Fruit fly (Drosophila melanogaster) whole organism, embryonic: ENCODE data around the gene CG44001.

ENCODE experiments used
- Abd-B ChIP-seq: fragments of 200-800 bp; sonication (Bioruptor generic); optimal IDR thresholded peaks from 2 replicates; lab custom pipeline; 2018; ENCODE audit warnings: missing biosample characterization, mild to moderate bottlenecking, missing genetic modification characterization, moderate library complexity
- BEAF-32 ChIP-seq: fragments of 200-800 bp; sonication (Bioruptor generic); optimal IDR thresholded peaks from 3 replicates; lab custom pipeline; 2017; ENCODE audit warnings: missing biosample characterization, missing genetic modification characterization, mild to moderate bottlenecking, moderate library complexity, missing genetic modification reagents
- C15 ChIP-seq: fragments of 200-800 bp; sonication (Bioruptor generic); IDR thresholded peaks from 3 replicates; pipeline ENCODE4 v1.3.6; 2022; ENCODE audit warnings: missing biosample characterization, missing genetic modification characterization
- CG11504 ChIP-seq: fragments of 200-800 bp; sonication (Bioruptor generic); optimal IDR thresholded peaks from 3 replicates; lab custom pipeline; 2019; ENCODE audit warnings: missing biosample characterization, mild to moderate bottlenecking, missing genetic modification characterization, moderate library complexity
- CG11723 ChIP-seq: fragments of 200-800 bp; sonication (Bioruptor generic); optimal IDR thresholded peaks from 2 replicates; lab custom pipeline; 2017; ENCODE audit warnings: missing biosample characterization, mild to moderate bottlenecking, missing genetic modification characterization
- CG13775 ChIP-seq: fragments of 200-800 bp; sonication (Bioruptor generic); optimal IDR thresholded peaks from 3 replicates; lab custom pipeline; 2017; ENCODE audit warnings: missing biosample characterization, mild to moderate bottlenecking, missing genetic modification characterization
- CG17186 ChIP-seq: fragments of 200-800 bp; sonication (Bioruptor generic); optimal IDR thresholded peaks from 3 replicates; lab custom pipeline; 2017; ENCODE audit warnings: missing biosample characterization, missing genetic modification reagents, missing genetic modification characterization
- CG17361 ChIP-seq: fragments of 200-800 bp; sonication (Bioruptor generic); IDR thresholded peaks from 3 replicates; pipeline ENCODE4 v1.3.6; 2022; ENCODE audit warnings: missing biosample characterization, missing genetic modification characterization
- CG2120 ChIP-seq: fragments of 200-800 bp; sonication (Bioruptor generic); optimal IDR thresholded peaks from 3 replicates; lab custom pipeline; 2016; ENCODE audit warnings: missing biosample characterization, missing genetic modification characterization
- CG2202 ChIP-seq: fragments of 200-800 bp; sonication (Bioruptor generic); optimal IDR thresholded peaks from 2 replicates; lab custom pipeline; 2018; ENCODE audit warnings: missing biosample characterization, mild to moderate bottlenecking, missing genetic modification characterization
- CG31224 ChIP-seq: fragments of 200-800 bp; sonication (Bioruptor generic); IDR thresholded peaks from 2 replicates; pipeline ENCODE4 v1.3.6; 2022; ENCODE audit warnings: missing biosample characterization, missing genetic modification characterization
- CG34422 ChIP-seq: fragments of 200-800 bp; sonication (Bioruptor generic); IDR thresholded peaks from 3 replicates; pipeline ENCODE4 v1.3.6; 2022; ENCODE audit warnings: missing biosample characterization, missing genetic modification characterization
- CG3995 ChIP-seq: fragments of 200-800 bp; sonication (Bioruptor generic); optimal IDR thresholded peaks from 3 replicates; lab custom pipeline; 2016; ENCODE audit warnings: missing biosample characterization, missing genetic modification characterization
- CG6683 ChIP-seq: fragments of 200-800 bp; sonication (Bioruptor generic); optimal IDR thresholded peaks from 2 replicates; lab custom pipeline; 2017; ENCODE audit warnings: missing biosample characterization, mild to moderate bottlenecking, missing genetic modification characterization, missing genetic modification reagents
- CG6765 ChIP-seq: fragments of 200-800 bp; sonication (Bioruptor generic); optimal IDR thresholded peaks from 3 replicates; lab custom pipeline; 2017; ENCODE audit warnings: missing biosample characterization, mild to moderate bottlenecking, missing genetic modification characterization
- CG7271 ChIP-seq: fragments of 200-800 bp; sonication (Bioruptor generic); optimal IDR thresholded peaks from 2 replicates; lab custom pipeline; 2018; ENCODE audit warnings: missing biosample characterization, mild to moderate bottlenecking, missing genetic modification characterization, moderate library complexity
- CG9727 ChIP-seq: fragments of 200-800 bp; sonication (Bioruptor generic); optimal IDR thresholded peaks from 3 replicates; lab custom pipeline; 2017; ENCODE audit warnings: missing biosample characterization, mild to moderate bottlenecking, missing genetic modification characterization
- Hand ChIP-seq: fragments of 200-800 bp; sonication (Bioruptor generic); optimal IDR thresholded peaks from 2 replicates; lab custom pipeline; 2017; ENCODE audit warnings: mild to moderate bottlenecking, missing biosample characterization, missing genetic modification reagents, missing genetic modification characterization
- Jarid2 ChIP-seq: fragments of 200-800 bp; sonication (Bioruptor generic); optimal IDR thresholded peaks from 3 replicates; lab custom pipeline; 2017; ENCODE audit warnings: mild to moderate bottlenecking, missing biosample characterization, missing genetic modification reagents, missing genetic modification characterization
- MTF-1 ChIP-seq: fragments of 200-800 bp; sonication (Bioruptor generic); optimal IDR thresholded peaks from 2 replicates; lab custom pipeline; 2018; ENCODE audit warnings: missing biosample characterization, mild to moderate bottlenecking, missing genetic modification characterization, borderline replicate concordance
- Mes4 ChIP-seq: fragments of 200-800 bp; sonication (Bioruptor generic); optimal IDR thresholded peaks from 2 replicates; lab custom pipeline; 2016; ENCODE audit warnings: missing biosample characterization, missing genetic modification characterization
- Neu2 ChIP-seq: fragments of 200-800 bp; sonication (Bioruptor generic); optimal IDR thresholded peaks from 3 replicates; lab custom pipeline; 2016; ENCODE audit warnings: missing biosample characterization, missing genetic modification characterization, borderline replicate concordance
- Nf-YC ChIP-seq: fragments of 200-800 bp; optimal IDR thresholded peaks from 3 replicates; lab custom pipeline; 2019; ENCODE audit warnings: missing biosample characterization, mild to moderate bottlenecking, missing genetic modification characterization, moderate library complexity
- Sry-δ ChIP-seq: fragments of 200-800 bp; sonication (Bioruptor generic); optimal IDR thresholded peaks from 2 replicates; lab custom pipeline; 2016; ENCODE audit warnings: missing biosample characterization, missing genetic modification characterization
- Trl ChIP-seq, 3 experiments: fragments of >200 bp in 2 of 3; fragments of 200-800 bp in 1 of 3; sonication (Bioruptor generic) in 1 of 3; optimal IDR thresholded peaks; 2 replicates in 1 of 3; 3 replicates in 2 of 3; lab custom pipeline; 2016 to 2017; ENCODE audit warnings: missing biosample characterization in 1 of 3, missing genetic modification characterization in 1 of 3
- cas ChIP-seq: fragments of 200-800 bp; sonication (Bioruptor generic); IDR thresholded peaks from 2 replicates; pipeline ENCODE4 v1.3.6; 2022; ENCODE audit warnings: missing biosample characterization, missing genetic modification characterization
- cg ChIP-seq: fragments of 200-800 bp; sonication (Bioruptor generic); optimal IDR thresholded peaks from 3 replicates; lab custom pipeline; 2019; ENCODE audit warnings: missing biosample characterization, mild to moderate bottlenecking, missing genetic modification characterization, moderate library complexity
- chn ChIP-seq: fragments of 200-800 bp; sonication (Bioruptor generic); optimal IDR thresholded peaks from 2 replicates; lab custom pipeline; 2016; ENCODE audit warnings: missing biosample characterization, missing genetic modification characterization
- ci ChIP-seq: fragments of 200-800 bp; sonication (Bioruptor generic); IDR thresholded peaks from 3 replicates; pipeline ENCODE4 v1.3.6; 2022; ENCODE audit warnings: missing biosample characterization, missing genetic modification characterization
- crol ChIP-seq: fragments of 200-800 bp; sonication (Bioruptor generic); IDR thresholded peaks from 2 replicates; pipeline ENCODE4 v1.3.6; 2022; ENCODE audit warnings: missing biosample characterization, missing genetic modification characterization
- crp ChIP-seq, 2 experiments: fragments of 200-800 bp; sonication (Bioruptor generic); optimal IDR thresholded peaks; 2 replicates in 1 of 2; 3 replicates in 1 of 2; lab custom pipeline; 2017; ENCODE audit warnings: missing biosample characterization in 2 of 2, missing genetic modification characterization in 2 of 2, mild to moderate bottlenecking in 1 of 2, moderate library complexity in 1 of 2
- disco-r ChIP-seq: fragments of 200-800 bp; sonication (Bioruptor generic); optimal IDR thresholded peaks from 2 replicates; lab custom pipeline; 2016; ENCODE audit warnings: missing biosample characterization, missing genetic modification characterization
- dmrt11E ChIP-seq: fragments of 200-800 bp; sonication (Bioruptor generic); optimal IDR thresholded peaks from 3 replicates; lab custom pipeline; 2018; ENCODE audit warnings: missing biosample characterization, mild to moderate bottlenecking, missing genetic modification characterization, moderate library complexity
- fd64A ChIP-seq: fragments of 200-800 bp; sonication (Bioruptor generic); optimal IDR thresholded peaks from 3 replicates; lab custom pipeline; 2018; ENCODE audit warnings: missing biosample characterization, mild to moderate bottlenecking, missing genetic modification characterization
- hkb ChIP-seq, 2 experiments: fragments of 200-800 bp in 1 of 2; fragments of >200 bp in 1 of 2; sonication (Bioruptor generic) in 1 of 2; IDR thresholded peaks in 1 of 2; optimal IDR thresholded peaks in 1 of 2; 2 replicates each; pipeline versions ENCODE4 v1.3.6 to Lab custom; 2017 to 2022; ENCODE audit warnings: missing biosample characterization in 1 of 2, missing genetic modification characterization in 1 of 2
- hth ChIP-seq: fragments of >200 bp; optimal IDR thresholded peaks from 2 replicates; lab custom pipeline; 2017; ENCODE audit warnings: inconsistent platforms
- kni ChIP-seq: fragments of 200-800 bp; sonication (Bioruptor generic); optimal IDR thresholded peaks from 3 replicates; lab custom pipeline; 2017; ENCODE audit warnings: mild to moderate bottlenecking, missing biosample characterization, missing genetic modification reagents, missing genetic modification characterization
- mirr ChIP-seq: fragments of 200-800 bp; sonication (Bioruptor generic); optimal IDR thresholded peaks from 3 replicates; lab custom pipeline; 2018; ENCODE audit warnings: missing biosample characterization, mild to moderate bottlenecking, missing genetic modification characterization
- nau ChIP-seq: fragments of 200-800 bp; sonication (Bioruptor generic); optimal IDR thresholded peaks from 3 replicates; lab custom pipeline; 2017; ENCODE audit warnings: missing biosample characterization, mild to moderate bottlenecking, missing genetic modification characterization, missing genetic modification reagents
- pfk ChIP-seq: fragments of 200-800 bp; sonication (Bioruptor generic); optimal IDR thresholded peaks from 2 replicates; lab custom pipeline; 2018; ENCODE audit warnings: missing biosample characterization, mild to moderate bottlenecking, missing genetic modification characterization, moderate library complexity
- pnt ChIP-seq: fragments of 200-800 bp; sonication (Bioruptor generic); optimal IDR thresholded peaks from 3 replicates; lab custom pipeline; 2016; ENCODE audit warnings: missing biosample characterization, missing genetic modification characterization
- ranshi ChIP-seq: fragments of 200-800 bp; sonication (Bioruptor generic); IDR thresholded peaks from 2 replicates; pipeline ENCODE4 v1.3.6; 2022; ENCODE audit warnings: missing biosample characterization, missing genetic modification characterization
- ro ChIP-seq: fragments of 200-800 bp; sonication (Bioruptor generic); IDR thresholded peaks from 2 replicates; pipeline ENCODE4 v1.3.6; 2022; ENCODE audit warnings: missing biosample characterization, missing genetic modification characterization
- slp2 ChIP-seq: fragments of 200-800 bp; sonication (Bioruptor generic); optimal IDR thresholded peaks from 2 replicates; lab custom pipeline; 2016; ENCODE audit warnings: missing biosample characterization, missing genetic modification characterization
- sna ChIP-seq: fragments of 200-800 bp; sonication (Bioruptor generic); IDR thresholded peaks from 2 replicates; pipeline ENCODE4 v1.3.6; 2022; ENCODE audit warnings: missing biosample characterization, missing genetic modification characterization; ENCODE audit not compliant: partially characterized antibody
- toy ChIP-seq: fragments of 200-800 bp; sonication (Bioruptor generic); IDR thresholded peaks from 2 replicates; pipeline ENCODE4 v1.3.6; 2022; ENCODE audit warnings: missing biosample characterization, missing genetic modification characterization
- vnd ChIP-seq: fragments of 200-800 bp; sonication (Bioruptor generic); IDR thresholded peaks from 3 replicates; pipeline ENCODE4 v1.3.6; 2022; ENCODE audit warnings: missing biosample characterization, missing genetic modification characterization; ENCODE audit not compliant: partially characterized antibody
- zen ChIP-seq: fragments of 200-800 bp; sonication (Bioruptor generic); optimal IDR thresholded peaks from 3 replicates; lab custom pipeline; 2018; ENCODE audit warnings: missing biosample characterization, mild to moderate bottlenecking, missing genetic modification characterization, moderate library complexity
- zf30C ChIP-seq: fragments of 200-800 bp; sonication (Bioruptor generic); optimal IDR thresholded peaks from 3 replicates; lab custom pipeline; 2018; ENCODE audit warnings: missing biosample characterization, mild to moderate bottlenecking, missing genetic modification characterization

The CG44001 gene

DNA sequence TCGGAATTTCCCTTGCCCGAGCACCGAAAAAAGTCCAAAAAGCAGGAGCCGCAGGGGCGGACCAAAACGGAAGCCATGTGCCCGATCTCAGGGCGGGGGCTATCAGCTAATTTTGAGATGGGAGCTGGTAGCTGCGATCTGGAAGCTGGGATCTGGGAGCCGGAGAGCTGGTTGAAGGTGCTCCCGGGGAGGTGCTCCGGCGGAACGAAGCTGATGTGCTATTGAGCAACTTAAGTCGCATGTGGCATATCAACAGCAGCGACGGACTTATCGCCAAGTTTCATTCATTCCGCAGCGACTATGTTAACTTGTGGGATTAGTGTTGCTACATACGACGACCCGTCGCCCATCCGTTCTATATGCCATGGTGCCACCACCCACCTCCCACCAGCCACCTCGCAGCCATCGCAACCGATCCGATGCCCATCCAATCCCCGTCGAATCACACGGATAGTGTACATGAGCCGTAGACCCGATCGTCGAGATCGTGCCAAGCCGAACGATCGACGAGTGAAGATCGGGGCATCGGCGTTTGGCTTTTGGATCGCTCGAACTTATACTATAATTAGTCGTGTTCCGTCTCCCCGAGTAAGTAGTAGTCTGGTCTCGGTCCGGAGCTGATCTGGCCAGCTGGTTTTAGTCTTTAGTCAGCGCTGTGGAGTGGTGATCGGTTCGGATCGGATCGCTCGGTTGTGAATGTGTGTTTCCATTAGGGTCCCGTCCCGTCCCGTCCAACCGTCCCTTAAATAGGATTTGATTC lies 13.8 kb upstream of the CG44001 start, which contains the start of gene Col4a1 (continued):
- TF ChIP-seq ranshi (GFP tag; lab: Robert Waterston, UW) (no peak), MTF-1 (GFP tag; lab: Kevin White, UChicago) (no peak), CG11504 (tag; lab: Kevin White, UChicago) (no peak), kni (no peak), CG6765 (no peak), vnd (GFP tag; lab: Robert Waterston, UW) (no peak), toy (GFP tag; lab: Robert Waterston, UW) (no peak), CG13775 (GFP tag; lab: Kevin White, UChicago) (no peak), CG2120 (GFP tag; lab: Kevin White, UChicago) (no peak), fd64A (GFP tag; lab: Kevin White, UChicago) (no peak), cg (GFP tag; lab: Kevin White, UChicago) (peak; percentile 14), disco-r (GFP tag; lab: Kevin White, UChicago) (no peak), Jarid2 (GFP tag; lab: Kevin White, UChicago) (peak; percentile 51), CG7271 (tag; lab: Kevin White, UChicago) (no peak), zen (no peak), pnt (GFP tag; lab: Kevin White, UChicago) (no peak), slp2 (GFP tag; lab: Kevin White, UChicago) (no peak), BEAF-32 (GFP tag; lab: Kevin White, UChicago) (no peak), ci (no peak), chn (GFP tag; lab: Kevin White, UChicago) (no peak), CG11723 (GFP tag; lab: Kevin White, UChicago) (no peak), pfk (no peak), CG3995 (no peak), crp (GFP tag; optimal IDR thresholded peaks at IDR 0.05; lab: Kevin White, UChicago) (no peak), CG9727 (GFP tag; lab: Kevin White, UChicago) (no peak), CG6683 (GFP tag; lab: Kevin White, UChicago) (no peak), CG31224 (GFP tag; lab: Robert Waterston, UW) (no peak), CG17361 (GFP tag; lab: Robert Waterston, UW) (no peak), sna (GFP tag; lab: Robert Waterston, UW) (no peak), hth (no peak), C15 (GFP tag; lab: Robert Waterston, UW) (no peak), Mes4 (GFP tag; lab: Kevin White, UChicago) (no peak), Neu2 (no peak), mirr (no peak), Nf-YC (peak; percentile 51), ro (GFP tag; lab: Robert Waterston, UW) (no peak), Sry-δ (GFP tag; lab: Kevin White, UChicago) (no peak), dmrt11E (tag; lab: Kevin White, UChicago) (no peak), CG17186 (GFP tag; lab: Kevin White, UChicago) (no peak), nau (no peak), cas (GFP tag; lab: Robert Waterston, UW) (no peak), Trl (optimal IDR thresholded peaks at IDR 0.05; lab: Kevin White, UChicago) (no peak), Trl (GFP tag; optimal IDR thresholded peaks at IDR 0.05; lab: Kevin White, UChicago) (no peak), Hand (GFP tag; lab: Kevin White, UChicago) (no peak), Abd-B (GFP tag; lab: Kevin White, UChicago) (no peak), CG34422 (GFP tag; lab: Robert Waterston, UW) (no peak), crol (peak; percentile 63), hkb (optimal IDR thresholded peaks at IDR 0.05; lab: Kevin White, UChicago) (no peak), hkb (GFP tag; IDR thresholded peaks at IDR 0.05; lab: Robert Waterston, UW) (no peak), zf30C (GFP tag; lab: Kevin White, UChicago) (no peak), CG2202 (tag; lab: Kevin White, UChicago) (no peak)
